Fruit fly (Drosophila melanogaster) whole organism, embryonic: ENCODE data around the gene CG9886.

Experiments
- Antp ChIP-seq: fragments of 200-800 bp; sonication (Bioruptor generic); optimal IDR thresholded peaks from 3 replicates; lab custom pipeline; 2016; ENCODE audit warnings: missing biosample characterization, missing genetic modification characterization
- Asciz ChIP-seq: fragments of 200-800 bp; sonication (Bioruptor generic); optimal IDR thresholded peaks from 2 replicates; lab custom pipeline; 2017; ENCODE audit warnings: missing biosample characterization, mild to moderate bottlenecking, missing genetic modification characterization, missing genetic modification reagents
- Blimp-1 ChIP-seq: fragments of 200-800 bp; sonication (Bioruptor generic); optimal IDR thresholded peaks from 3 replicates; lab custom pipeline; 2018; ENCODE audit warnings: missing biosample characterization, missing genetic modification characterization, mild to moderate bottlenecking, moderate library complexity, missing genetic modification reagents
- BtbVII ChIP-seq: fragments of 200-800 bp; sonication (Bioruptor generic); optimal IDR thresholded peaks from 3 replicates; lab custom pipeline; 2017; ENCODE audit warnings: missing biosample characterization, mild to moderate bottlenecking, missing genetic modification characterization
- CG10147 ChIP-seq: fragments of 200-800 bp; sonication (Bioruptor generic); optimal IDR thresholded peaks from 2 replicates; lab custom pipeline; 2019; ENCODE audit warnings: missing biosample characterization, mild to moderate bottlenecking, missing genetic modification characterization, moderate library complexity
- CG10543 ChIP-seq: fragments of 200-800 bp; sonication (Bioruptor generic); optimal IDR thresholded peaks from 3 replicates; lab custom pipeline; 2017; ENCODE audit warnings: missing biosample characterization, mild to moderate bottlenecking, missing genetic modification characterization, moderate library complexity
- CG11085 ChIP-seq: fragments of 200-800 bp; sonication (Bioruptor generic); IDR thresholded peaks from 2 replicates; pipeline ENCODE4 v1.3.6; 2022; ENCODE audit warnings: missing biosample characterization, missing genetic modification characterization
- CG11560 ChIP-seq: fragments of 200-800 bp; sonication (Bioruptor generic); IDR thresholded peaks from 3 replicates; pipeline ENCODE4 v1.3.6; 2022; ENCODE audit warnings: missing biosample characterization, missing genetic modification characterization
- CG11695 ChIP-seq: fragments of 200-800 bp; sonication (Bioruptor generic); IDR thresholded peaks from 3 replicates; pipeline ENCODE4 v1.3.6; 2022; ENCODE audit warnings: missing biosample characterization, missing genetic modification characterization
- CG11723 ChIP-seq: fragments of 200-800 bp; sonication (Bioruptor generic); optimal IDR thresholded peaks from 2 replicates; lab custom pipeline; 2017; ENCODE audit warnings: missing biosample characterization, mild to moderate bottlenecking, missing genetic modification characterization
- CG15601 ChIP-seq: fragments of 200-800 bp; sonication (Bioruptor generic); optimal IDR thresholded peaks from 3 replicates; lab custom pipeline; 2019; ENCODE audit warnings: missing biosample characterization, mild to moderate bottlenecking, missing genetic modification characterization, moderate library complexity
- CG17186 ChIP-seq: fragments of 200-800 bp; sonication (Bioruptor generic); optimal IDR thresholded peaks from 3 replicates; lab custom pipeline; 2017; ENCODE audit warnings: missing biosample characterization, missing genetic modification reagents, missing genetic modification characterization
- CG18011 ChIP-seq: fragments of 200-800 bp; sonication (Bioruptor generic); optimal IDR thresholded peaks from 2 replicates; lab custom pipeline; 2017; ENCODE audit warnings: missing biosample characterization, missing genetic modification characterization, mild to moderate bottlenecking, moderate library complexity, missing genotype
- CG2116 ChIP-seq: fragments of 200-800 bp; sonication (Bioruptor generic); optimal IDR thresholded peaks from 3 replicates; lab custom pipeline; 2018; ENCODE audit warnings: missing biosample characterization, mild to moderate bottlenecking, missing genetic modification characterization
- CG30020 ChIP-seq: fragments of 200-800 bp; optimal IDR thresholded peaks from 2 replicates; lab custom pipeline; 2019; ENCODE audit warnings: missing biosample characterization, mild to moderate bottlenecking, missing genetic modification characterization, moderate library complexity
- CG30403 ChIP-seq: fragments of 200-800 bp; sonication (Bioruptor generic); optimal IDR thresholded peaks from 3 replicates; lab custom pipeline; 2016; ENCODE audit warnings: missing biosample characterization, missing genetic modification characterization
- CG3163 ChIP-seq: fragments of 200-800 bp; sonication (Bioruptor generic); optimal IDR thresholded peaks from 3 replicates; lab custom pipeline; 2016; ENCODE audit warnings: missing biosample characterization, missing genetic modification characterization
- CG34422 ChIP-seq: fragments of 200-800 bp; sonication (Bioruptor generic); IDR thresholded peaks from 3 replicates; pipeline ENCODE4 v1.3.6; 2022; ENCODE audit warnings: missing biosample characterization, missing genetic modification characterization
- CG4617 ChIP-seq: fragments of 200-800 bp; sonication (Bioruptor generic); optimal IDR thresholded peaks from 3 replicates; lab custom pipeline; 2016; ENCODE audit warnings: missing biosample characterization, missing genetic modification characterization, borderline replicate concordance
- CG6765 ChIP-seq: fragments of 200-800 bp; sonication (Bioruptor generic); optimal IDR thresholded peaks from 3 replicates; lab custom pipeline; 2017; ENCODE audit warnings: missing biosample characterization, mild to moderate bottlenecking, missing genetic modification characterization
- CG6813 ChIP-seq: fragments of 200-800 bp; sonication (Bioruptor generic); optimal IDR thresholded peaks from 2 replicates; lab custom pipeline; 2017; ENCODE audit warnings: missing biosample characterization, missing genetic modification characterization, mild to moderate bottlenecking, moderate library complexity, missing genetic modification reagents
- CG8478 ChIP-seq: fragments of >200 bp; optimal IDR thresholded peaks from 2 replicates; lab custom pipeline; 2018
- D19A ChIP-seq: fragments of 200-800 bp; optimal IDR thresholded peaks from 3 replicates; lab custom pipeline; 2019; ENCODE audit warnings: missing biosample characterization, mild to moderate bottlenecking, missing genetic modification characterization, moderate library complexity
- Deaf1 ChIP-seq: fragments of 200-800 bp; optimal IDR thresholded peaks from 3 replicates; lab custom pipeline; 2019; ENCODE audit warnings: missing biosample characterization, mild to moderate bottlenecking, missing genetic modification characterization, moderate library complexity
- Hand ChIP-seq: fragments of 200-800 bp; sonication (Bioruptor generic); optimal IDR thresholded peaks from 2 replicates; lab custom pipeline; 2017; ENCODE audit warnings: mild to moderate bottlenecking, missing biosample characterization, missing genetic modification reagents, missing genetic modification characterization
- Meics ChIP-seq: fragments of 200-800 bp; sonication (Bioruptor generic); optimal IDR thresholded peaks from 2 replicates; lab custom pipeline; 2017; ENCODE audit warnings: missing biosample characterization, mild to moderate bottlenecking, missing genetic modification characterization
- Mes4 ChIP-seq: fragments of 200-800 bp; sonication (Bioruptor generic); optimal IDR thresholded peaks from 2 replicates; lab custom pipeline; 2016; ENCODE audit warnings: missing biosample characterization, missing genetic modification characterization
- NK7.1 ChIP-seq: fragments of 200-800 bp; sonication (Bioruptor generic); optimal IDR thresholded peaks from 3 replicates; lab custom pipeline; 2016; ENCODE audit warnings: missing biosample characterization, missing genetic modification characterization
- Rfx ChIP-seq: fragments of 200-800 bp; sonication (Bioruptor generic); IDR thresholded peaks from 2 replicates; pipeline ENCODE4 v1.3.6; 2022; ENCODE audit warnings: missing biosample characterization, missing genetic modification characterization
- Scr ChIP-seq: fragments of 200-800 bp; sonication (Bioruptor generic); IDR thresholded peaks from 2 replicates; pipeline ENCODE4 v1.3.6; 2022; ENCODE audit warnings: missing biosample characterization, missing genetic modification characterization; ENCODE audit not compliant: partially characterized antibody
- Xrp1 ChIP-seq: fragments of 200-800 bp; sonication (Bioruptor generic); IDR thresholded peaks from 2 replicates; pipeline ENCODE4 v1.3.6; 2022; ENCODE audit warnings: missing biosample characterization, missing genetic modification characterization
- ac ChIP-seq: fragments of 200-800 bp; sonication (Bioruptor generic); optimal IDR thresholded peaks from 3 replicates; lab custom pipeline; 2017; ENCODE audit warnings: missing biosample characterization, mild to moderate bottlenecking, missing genetic modification characterization
- ara ChIP-seq: fragments of 200-800 bp; sonication (Bioruptor generic); IDR thresholded peaks from 2 replicates; pipeline ENCODE4 v1.3.6; 2022; ENCODE audit warnings: missing biosample characterization, missing genetic modification characterization
- corto ChIP-seq: fragments of 200-800 bp; sonication (Bioruptor generic); optimal IDR thresholded peaks from 2 replicates; lab custom pipeline; 2016; ENCODE audit warnings: missing biosample characterization, mild to moderate bottlenecking, missing genetic modification characterization, moderate library complexity
- danr ChIP-seq: fragments of 200-800 bp; sonication (Bioruptor generic); IDR thresholded peaks from 2 replicates; pipeline ENCODE4 v1.3.6; 2022; ENCODE audit warnings: missing biosample characterization, missing genetic modification characterization
- dati ChIP-seq: fragments of 200-800 bp; sonication (Bioruptor generic); IDR thresholded peaks from 2 replicates; pipeline ENCODE4 v1.3.6; 2022; ENCODE audit warnings: missing biosample characterization, missing genetic modification characterization
- eyg ChIP-seq: fragments of 200-800 bp; sonication (Bioruptor generic); optimal IDR thresholded peaks from 3 replicates; lab custom pipeline; 2016; ENCODE audit warnings: missing biosample characterization, missing genetic modification characterization
- fru ChIP-seq: fragments of >200 bp; optimal IDR thresholded peaks from 2 replicates; lab custom pipeline; 2017
- jumu ChIP-seq: fragments of 200-800 bp; sonication (Bioruptor generic); optimal IDR thresholded peaks from 3 replicates; lab custom pipeline; 2016; ENCODE audit warnings: missing biosample characterization, missing genetic modification characterization
- kah ChIP-seq: fragments of 200-800 bp; sonication (Bioruptor generic); optimal IDR thresholded peaks from 2 replicates; lab custom pipeline; 2018; ENCODE audit warnings: missing biosample characterization, mild to moderate bottlenecking, missing genetic modification characterization
- luna ChIP-seq: fragments of 200-800 bp; sonication (Bioruptor generic); optimal IDR thresholded peaks from 2 replicates; lab custom pipeline; 2016; ENCODE audit warnings: missing biosample characterization, missing genetic modification characterization
- mam ChIP-seq: fragments of 200-800 bp; sonication (Bioruptor generic); optimal IDR thresholded peaks from 3 replicates; lab custom pipeline; 2016; ENCODE audit warnings: missing biosample characterization, missing genetic modification characterization
- mld ChIP-seq: fragments of 200-800 bp; sonication (Bioruptor generic); IDR thresholded peaks from 3 replicates; pipeline ENCODE4 v1.3.6; 2022; ENCODE audit warnings: missing biosample characterization, missing genetic modification characterization; ENCODE audit not compliant: partially characterized antibody
- pzg ChIP-seq: fragments of 200-800 bp; sonication (Bioruptor generic); optimal IDR thresholded peaks from 3 replicates; lab custom pipeline; 2018; ENCODE audit warnings: missing biosample characterization, mild to moderate bottlenecking, missing genetic modification characterization, moderate library complexity
- salm ChIP-seq: fragments of 200-800 bp; sonication (Bioruptor generic); optimal IDR thresholded peaks from 2 replicates; lab custom pipeline; 2018; ENCODE audit warnings: missing biosample characterization, mild to moderate bottlenecking, missing genetic modification characterization
- sens ChIP-seq: fragments of 200-800 bp; sonication (Bioruptor generic); peaks from one replicate; lab custom pipeline; 2016; ENCODE audit warnings: missing biosample characterization, missing genetic modification characterization
- sens-2 ChIP-seq: fragments of 200-800 bp; sonication (Bioruptor generic); IDR thresholded peaks from 2 replicates; pipeline ENCODE4 v1.3.6; 2022; ENCODE audit warnings: missing biosample characterization, missing genetic modification characterization
- shn ChIP-seq: fragments of 200-800 bp; sonication (Bioruptor generic); optimal IDR thresholded peaks from 3 replicates; lab custom pipeline; 2016; ENCODE audit warnings: missing biosample characterization, missing genetic modification characterization
- sr ChIP-seq: fragments of 200-800 bp; sonication (Bioruptor generic); IDR thresholded peaks from 3 replicates; pipeline ENCODE4 v1.3.6; 2022; ENCODE audit warnings: missing biosample characterization, missing genetic modification characterization
- tx ChIP-seq: fragments of 200-800 bp; sonication (Bioruptor generic); optimal IDR thresholded peaks from 2 replicates; lab custom pipeline; 2016; ENCODE audit warnings: missing biosample characterization, missing genetic modification characterization
- wdn ChIP-seq: fragments of 200-800 bp; sonication (Bioruptor generic); IDR thresholded peaks from 2 replicates; pipeline ENCODE4 v1.3.6; 2022; ENCODE audit warnings: missing biosample characterization, missing genetic modification characterization

CG9886 gene

DNA sequence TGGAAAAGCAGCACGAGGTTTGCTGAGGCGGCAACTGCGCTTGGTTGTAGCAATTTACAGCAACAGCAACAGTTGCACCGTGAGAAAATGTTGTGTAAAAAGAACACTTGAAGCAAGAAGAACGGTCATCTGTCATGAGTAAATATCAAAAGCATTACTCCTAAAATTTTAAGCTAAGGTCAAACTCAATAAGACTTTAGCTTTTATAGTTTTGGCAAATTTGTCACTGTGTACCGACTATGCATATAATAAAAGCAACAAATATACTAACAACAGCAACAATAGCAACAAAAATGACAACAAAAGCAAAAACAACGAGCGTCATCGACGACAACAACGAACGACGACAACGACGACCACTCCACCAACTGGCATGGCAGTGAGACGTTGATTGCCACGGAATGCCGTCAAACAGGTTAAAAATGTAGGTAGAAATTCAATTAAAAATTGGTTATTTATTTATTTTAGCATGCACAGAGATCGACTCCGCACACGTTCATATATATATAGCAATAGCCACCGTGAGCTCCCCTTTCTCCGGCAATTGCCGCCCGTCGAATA lies 12.9 kb downstream of the CG9886 start (continued):
- TF ChIP-seq jumu (peak; percentile 83), CG11695 (peak; percentile 83), shn (peak; percentile 72), Meics (GFP tag; lab: Kevin White, UChicago) (peak; percentile 44), CG3163 (GFP tag; lab: Kevin White, UChicago) (peak; percentile 55), pzg (GFP tag; lab: Kevin White, UChicago) (no peak), CG18011 (GFP tag; lab: Kevin White, UChicago) (peak; percentile 26), ara (GFP tag; lab: Robert Waterston, UW) (peak; percentile 78; the same call in 1 of the 2 replicates), eyg (peak; percentile 67), sr (GFP tag; lab: Robert Waterston, UW) (peak; percentile 22; the same call in 1 of the 3 replicates), danr (peak; percentile 70), mld (GFP tag; lab: Robert Waterston, UW) (no peak), CG34422 (peak; percentile 76), tx (GFP tag; lab: Kevin White, UChicago) (peak; percentile 63), Blimp-1 (GFP tag; lab: Kevin White, UChicago) (peak; percentile 67), Asciz (GFP tag; lab: Kevin White, UChicago) (peak; percentile 78), Xrp1 (GFP tag; lab: Robert Waterston, UW) (peak; percentile 79), dati (GFP tag; lab: Robert Waterston, UW) (peak; percentile 75), Scr (GFP tag; lab: Robert Waterston, UW) (no peak), CG11560 (0 out of 3 replicates have a peak, but pooled peaks have one; percentile 15), CG2116 (peak; percentile 20), wdn (GFP tag; lab: Robert Waterston, UW) (peak; percentile 21; the same call in 1 of the 2 replicates), CG8478 (lab: Kevin White, UChicago) (no peak), Rfx (GFP tag; lab: Robert Waterston, UW) (peak; percentile 83), D19A (tag; lab: Kevin White, UChicago) (peak; percentile 77), NK7.1 (GFP tag; lab: Kevin White, UChicago) (peak; percentile 79), CG15601 (peak; percentile 84), CG30403 (GFP tag; lab: Kevin White, UChicago) (peak; percentile 87), CG10147 (peak; percentile 60), CG4617 (GFP tag; lab: Kevin White, UChicago) (peak; percentile 60), mam (GFP tag; lab: Kevin White, UChicago) (peak; percentile 74), luna (GFP tag; lab: Kevin White, UChicago) (no peak), kah (peak; percentile 63), Mes4 (GFP tag; lab: Kevin White, UChicago) (peak; percentile 86), CG11723 (peak; percentile 72), ac (no peak), Deaf1 (tag; lab: Kevin White, UChicago) (peak; percentile 63), BtbVII (GFP tag; lab: Kevin White, UChicago) (no peak), Hand (GFP tag; lab: Kevin White, UChicago) (peak; percentile 26), CG30020 (tag; lab: Kevin White, UChicago) (peak; percentile 36), CG17186 (GFP tag; lab: Kevin White, UChicago) (peak; percentile 10), CG11085 (GFP tag; lab: Robert Waterston, UW) (peak; percentile 40; the same call in 1 of the 2 replicates), CG6813 (peak; percentile 49), sens (GFP tag; lab: Kevin White, UChicago) (peak; percentile 98), CG10543 (peak; percentile 27), Antp (GFP tag; lab: Kevin White, UChicago) (peak; percentile 89), salm (tag; lab: Kevin White, UChicago) (peak; percentile 82), sens-2 (peak; percentile 87), corto (GFP tag; lab: Kevin White, UChicago) (no peak), fru (no peak), CG6765 (GFP tag; lab: Kevin White, UChicago) (no peak)
